Worm (Caenorhabditis elegans) whole organism, L3 larva: ENCODE data around the gene chtb-3.

Experiments
- ceh-16 ChIP-seq: sonication (generic microtip); optimal IDR thresholded peaks from 2 replicates; lab custom pipeline; 2017; ENCODE audit warnings: missing biosample characterization, missing genetic modification characterization
- daf-12 ChIP-seq: fragments of 150-350 bp; optimal IDR thresholded peaks from 2 replicates; lab custom pipeline; 2014; ENCODE audit warnings: missing biosample characterization, missing genetic modification reagents, missing genetic modification characterization
- egl-27 ChIP-seq: sonication (generic microtip); optimal IDR thresholded peaks from 4 replicates; lab custom pipeline; 2017; ENCODE audit warnings: missing biosample characterization, missing genetic modification reagents, missing genetic modification characterization
- fos-1 ChIP-seq: fragments of 150-350 bp; optimal IDR thresholded peaks from 2 replicates; lab custom pipeline; 2014; ENCODE audit warnings: missing biosample characterization, missing genetic modification characterization
- nhr-237 ChIP-seq: fragments of 150-350 bp; optimal IDR thresholded peaks from 2 replicates; lab custom pipeline; 2014; ENCODE audit warnings: missing biosample characterization, missing genetic modification characterization
- unc-62 ChIP-seq: fragments of 150-350 bp; sonication (generic microtip); optimal IDR thresholded peaks from 4 replicates; lab custom pipeline; 2014; ENCODE audit warnings: missing biosample characterization, missing genetic modification reagents, missing genetic modification characterization
- ztf-11 ChIP-seq: fragments of 150-350 bp; optimal IDR thresholded peaks from 2 replicates; lab custom pipeline; 2014; ENCODE audit warnings: missing biosample characterization, missing genetic modification characterization

- TF ChIP-seq nhr-237 (tag; lab: Kevin White, UChicago) (no peak), daf-12 (tag; lab: Kevin White, UChicago) (no peak), ceh-16 (tag; lab: Kevin White, UChicago) (no peak), unc-62 (GFP tag; lab: Kevin White, UChicago) (no peak), fos-1 (tag; lab: Kevin White, UChicago) (no peak), ztf-11 (tag; lab: Kevin White, UChicago) (no peak), egl-27 (tag; lab: Kevin White, UChicago) (no peak)
These were observed 14.6 kb upstream of the chtb-3 start, which contains the start of gene col-171 for ce11 chrX:6333998-6334397.
